Worm (Caenorhabditis elegans): ENCODE results near the gene F23D12.11.

ce11 chrX:14421529-14421982, 3.0 kb downstream of the F23D12.11 start, which contains the start of gene F23D12.2:
- TF ChIP-seq ama-1 (optimal IDR thresholded peaks at IDR 0.05) (no peak), pros-1 (tag; optimal IDR thresholded peaks at IDR 0.05) (no peak), pha-4 (tag; optimal IDR thresholded peaks at IDR 0.05) (no peak), odd-2 (tag; optimal IDR thresholded peaks at IDR 0.05) (no peak), nhr-232 (tag; optimal IDR thresholded peaks at IDR 0.05) (no peak)
